Worm (Caenorhabditis elegans) whole organism, young adult: Measurements from ENCODE around the gene txt-19.
A peak's percentile ranks its signal among the peaks of the same experiment; 100 is the strongest.
"Not testable (repeated sequence)": the region's sequence is repeated elsewhere in the genome, so short reads cannot be mapped to it uniquely, and the experiment has no call there.

Source experiments
- C06A6.2 ChIP-seq: fragments of 200-800 bp; sonication (Bioruptor generic); conservative IDR thresholded peaks from 2 replicates; pipeline ENCODE4 v1.3.6; 2022; ENCODE audit warnings: missing genetic modification characterization, missing compliant biosample characterization
- D2030.7 ChIP-seq: fragments of 200-800 bp; sonication (Bioruptor generic); IDR thresholded peaks from 2 replicates; pipeline ENCODE4 v1.3.6; 2022; ENCODE audit warnings: missing genetic modification reagents, missing genetic modification characterization, missing compliant biosample characterization
- F22D6.2 ChIP-seq: sonication (generic microtip); optimal IDR thresholded peaks from 2 replicates; lab custom pipeline; 2016; ENCODE audit warnings: mild to moderate bottlenecking, missing genetic modification characterization, missing compliant biosample characterization
- F37B4.10 ChIP-seq: fragments of 200-800 bp; sonication (Bioruptor generic); IDR thresholded peaks from 2 replicates; pipeline ENCODE4 v1.3.6; 2022; ENCODE audit warnings: missing genetic modification characterization, missing compliant biosample characterization
- F39B2.1 ChIP-seq: fragments of 200-800 bp; sonication (Bioruptor generic); IDR thresholded peaks from 2 replicates; pipeline ENCODE4 v1.3.6; 2022; ENCODE audit warnings: missing genetic modification reagents, missing genetic modification characterization, missing compliant biosample characterization
- F57A8.1 ChIP-seq: fragments of 200-800 bp; sonication (Bioruptor generic); optimal IDR thresholded peaks from 2 replicates; lab custom pipeline; 2018; ENCODE audit warnings: mild to moderate bottlenecking, missing genetic modification characterization, moderate library complexity, missing compliant biosample characterization
- T26A5.8 ChIP-seq: sonication (generic microtip); optimal IDR thresholded peaks from 2 replicates; lab custom pipeline; 2016; ENCODE audit warnings: missing genetic modification characterization, missing compliant biosample characterization
- ama-1 ChIP-seq, 3 experiments: fragments of 150-350 bp in 1 of 3; sonication (generic microtip) in 2 of 3; optimal IDR thresholded peaks; 2 replicates each; lab custom pipeline; 2014 to 2018; ENCODE audit warnings: missing biosample characterization in 2 of 3, missing genetic modification characterization in 2 of 3, missing genetic modification reagents in 2 of 3
- atf-7 ChIP-seq: sonication (generic microtip); optimal IDR thresholded peaks from 2 replicates; lab custom pipeline; 2017; ENCODE audit warnings: mild to moderate bottlenecking, missing genetic modification characterization, missing compliant biosample characterization
- attf-5 ChIP-seq: fragments of 200-800 bp; sonication (Bioruptor generic); optimal IDR thresholded peaks from 2 replicates; lab custom pipeline; 2018; ENCODE audit warnings: mild to moderate bottlenecking, missing genetic modification characterization, missing compliant biosample characterization
- cebp-2 ChIP-seq: fragments of 200-800 bp; sonication (Bioruptor generic); IDR thresholded peaks from 2 replicates; pipeline ENCODE4 v1.3.6; 2022; ENCODE audit warnings: missing genetic modification characterization, missing compliant biosample characterization
- ceh-79 ChIP-seq: sonication (generic microtip); optimal IDR thresholded peaks from 2 replicates; lab custom pipeline; 2017; ENCODE audit warnings: mild to moderate bottlenecking, missing genetic modification characterization, missing compliant biosample characterization
- ets-4 ChIP-seq: fragments of 200-800 bp; sonication (Bioruptor generic); optimal IDR thresholded peaks from 2 replicates; lab custom pipeline; 2018; ENCODE audit warnings: mild to moderate bottlenecking, missing genetic modification characterization, missing compliant biosample characterization
- him-1 ChIP-seq: sonication (generic microtip); optimal IDR thresholded peaks from 2 replicates; lab custom pipeline; 2016; ENCODE audit warnings: missing genotype, missing genetic modification reagents, missing genetic modification characterization, missing compliant biosample characterization
- hmg-20 ChIP-seq: fragments of 200-800 bp; sonication (Bioruptor generic); IDR thresholded peaks from 2 replicates; pipeline ENCODE4 v1.3.6; 2022; ENCODE audit warnings: missing genetic modification reagents, missing genetic modification characterization, missing compliant biosample characterization
- hrde-1 ChIP-seq: sonication (generic microtip); optimal IDR thresholded peaks from 2 replicates; lab custom pipeline; 2016; ENCODE audit warnings: missing genetic modification characterization, mild to moderate bottlenecking, missing compliant biosample characterization, moderate library complexity, missing genotype, missing genetic modification reagents, borderline replicate concordance
- lag-1 ChIP-seq: fragments of 200-800 bp; sonication (Bioruptor generic); IDR thresholded peaks from 2 replicates; pipeline ENCODE4 v1.3.6; 2022; ENCODE audit warnings: missing genetic modification reagents, missing genetic modification characterization, missing compliant biosample characterization
- let-526 ChIP-seq: fragments of 200-800 bp; sonication (Bioruptor generic); IDR thresholded peaks from 2 replicates; pipeline ENCODE4 v1.3.6; 2022; ENCODE audit warnings: missing genetic modification reagents, missing genetic modification characterization, missing compliant biosample characterization
- lsl-1 ChIP-seq: fragments of 200-800 bp; sonication (Bioruptor generic); optimal IDR thresholded peaks from 2 replicates; lab custom pipeline; 2018; ENCODE audit warnings: mild to moderate bottlenecking, missing genetic modification characterization, moderate library complexity, missing compliant biosample characterization
- lsy-27 ChIP-seq: sonication (generic microtip); optimal IDR thresholded peaks from 2 replicates; lab custom pipeline; 2017; ENCODE audit warnings: missing genetic modification characterization, mild to moderate bottlenecking, missing compliant biosample characterization, antibody characterized with exemption, missing genotype, borderline replicate concordance; ENCODE audit not compliant: insufficient read depth
- madf-3 ChIP-seq: fragments of 200-800 bp; sonication (Bioruptor generic); IDR thresholded peaks from 2 replicates; pipeline ENCODE4 v1.3.6; 2022; ENCODE audit warnings: missing genetic modification reagents, missing genetic modification characterization, missing compliant biosample characterization
- madf-8 ChIP-seq: fragments of 200-800 bp; sonication (Bioruptor generic); conservative IDR thresholded peaks from 2 replicates; pipeline ENCODE4 v1.3.6; 2022; ENCODE audit warnings: missing genetic modification reagents, missing genetic modification characterization, missing compliant biosample characterization
- mxl-1 ChIP-seq: sonication (generic microtip); optimal IDR thresholded peaks from 2 replicates; lab custom pipeline; 2016; ENCODE audit warnings: missing genetic modification characterization, missing compliant biosample characterization
- nfya-1 ChIP-seq: sonication (generic microtip); optimal IDR thresholded peaks from 2 replicates; lab custom pipeline; 2017; ENCODE audit warnings: antibody characterized with exemption, missing compliant biosample characterization, missing genetic modification characterization, borderline replicate concordance; ENCODE audit not compliant: insufficient read depth
- nfya-2 ChIP-seq: fragments of 200-800 bp; sonication (Bioruptor generic); IDR thresholded peaks from 2 replicates; pipeline ENCODE4 v1.3.6; 2022; ENCODE audit warnings: missing genetic modification reagents, missing genetic modification characterization, missing compliant biosample characterization
- nhr-27 ChIP-seq: fragments of 200-800 bp; sonication (Bioruptor generic); optimal IDR thresholded peaks from 2 replicates; lab custom pipeline; 2018; ENCODE audit warnings: mild to moderate bottlenecking, missing genetic modification characterization, moderate library complexity, missing compliant biosample characterization
- nhr-80 ChIP-seq: sonication (generic microtip); optimal IDR thresholded peaks from 2 replicates; lab custom pipeline; 2016; ENCODE audit warnings: missing genetic modification characterization, missing compliant biosample characterization
- nhr-90 ChIP-seq: sonication (generic microtip); optimal IDR thresholded peaks from 2 replicates; lab custom pipeline; 2016; ENCODE audit warnings: missing genotype, mild to moderate bottlenecking, missing genetic modification characterization, missing compliant biosample characterization
- pbrm-1 ChIP-seq: fragments of 200-800 bp; sonication (Bioruptor generic); IDR thresholded peaks from 2 replicates; pipeline ENCODE4 v1.3.6; 2022; ENCODE audit warnings: missing genetic modification reagents, missing genetic modification characterization, missing compliant biosample characterization
- repo-1 ChIP-seq: sonication (generic microtip); optimal IDR thresholded peaks from 2 replicates; lab custom pipeline; 2017; ENCODE audit warnings: mild to moderate bottlenecking, missing genetic modification characterization, missing compliant biosample characterization
- sdz-38 ChIP-seq: sonication (generic microtip); optimal IDR thresholded peaks from 2 replicates; lab custom pipeline; 2016; ENCODE audit warnings: missing genotype, missing genetic modification characterization, missing compliant biosample characterization
- snpc-1.3 ChIP-seq: sonication (generic microtip); optimal IDR thresholded peaks from 2 replicates; lab custom pipeline; 2017; ENCODE audit warnings: missing genetic modification characterization, mild to moderate bottlenecking, missing compliant biosample characterization, antibody characterized with exemption, moderate library complexity, missing genotype, missing genetic modification reagents; ENCODE audit not compliant: insufficient read depth
- snpc-4 ChIP-seq, 5 experiments: fragments of 150-350 bp in 1 of 5; sonication (generic microtip) in 4 of 5; optimal IDR thresholded peaks; 2 replicates each; lab custom pipeline; 2014 to 2018; ENCODE audit warnings: missing genetic modification characterization in 5 of 5, missing biosample characterization in 3 of 5, antibody characterized with exemption in 2 of 5, mild to moderate bottlenecking in 2 of 5, missing compliant biosample characterization in 2 of 5, missing genotype in 2 of 5, moderate library complexity in 2 of 5, missing genetic modification reagents in 1 of 5
- sptf-2 ChIP-seq: fragments of 200-800 bp; sonication (Bioruptor generic); optimal IDR thresholded peaks from 2 replicates; lab custom pipeline; 2018; ENCODE audit warnings: mild to moderate bottlenecking, missing genetic modification characterization, missing compliant biosample characterization
- tbp1 ChIP-seq: fragments of 200-800 bp; sonication (Bioruptor generic); optimal IDR thresholded peaks from 2 replicates; lab custom pipeline; 2018; ENCODE audit warnings: mild to moderate bottlenecking, missing genetic modification characterization, missing compliant biosample characterization
- tbx-9 ChIP-seq: sonication (generic microtip); optimal IDR thresholded peaks from 2 replicates; lab custom pipeline; 2016; ENCODE audit warnings: borderline replicate concordance, missing genetic modification characterization, inconsistent platforms, missing compliant biosample characterization
- unc-62 ChIP-seq: fragments of 150-350 bp; optimal IDR thresholded peaks from 2 replicates; lab custom pipeline; 2014; ENCODE audit warnings: missing biosample characterization, missing genetic modification reagents, missing genetic modification characterization
- ztf-6 ChIP-seq: fragments of 200-800 bp; sonication (Bioruptor generic); IDR thresholded peaks from 2 replicates; pipeline ENCODE4 v1.3.6; 2022; ENCODE audit warnings: missing genetic modification reagents, missing genetic modification characterization, missing compliant biosample characterization

txt-19 gene

ce11 chrIV:12870315-12870714 is 24.6 kb downstream of the txt-19 start:
- TF ChIP-seq atf-7 (tag; lab: Kevin White, UChicago) (no peak), snpc-1.3 (tag; lab: Kevin White, UChicago) (no peak), F39B2.1 (no peak), madf-3 (GFP tag; lab: Robert Waterston, UW) (no peak), sdz-38 (tag; lab: Kevin White, UChicago) (no peak), pbrm-1 (GFP tag; lab: Robert Waterston, UW) (no peak), nhr-90 (tag; lab: Kevin White, UChicago) (no peak), hrde-1 (no peak), unc-62 (GFP tag; lab: Kevin White, UChicago) (no peak), ceh-79 (no peak), T26A5.8 (tag; lab: Kevin White, UChicago) (no peak), tbx-9 (tag; lab: Kevin White, UChicago) (no peak), ets-4 (GFP tag; lab: Kevin White, UChicago) (no peak), hmg-20 (GFP tag; lab: Robert Waterston, UW) (no peak), sptf-2 (GFP tag; lab: Kevin White, UChicago) (no peak)

- TF ChIP-seq let-526 (no peak), nhr-27 (no peak), F39B2.1 (no peak), cebp-2 (GFP tag; lab: Robert Waterston, UW) (no peak), tbp1 (GFP tag; lab: Kevin White, UChicago) (no peak), hmg-20 (GFP tag; lab: Robert Waterston, UW) (no peak)
These were observed 25.8 kb downstream of the txt-19 start, which contains the start of gene clec-187 for ce11 chrIV:12871445-12871947. Gene clec-187 (minus strand): TSS chrIV:12871495.

- not testable (repeated sequence) for TF ChIP-seq lsl-1 (GFP tag; lab: Kevin White, UChicago); nfya-2; C06A6.2 (GFP tag; lab: Robert Waterston, UW)
These were observed 29.6 kb downstream of the txt-19 start, which contains the start of gene ZK896.1 for ce11 chrIV:12875260-12875659. Gene ZK896.1 (minus strand): TSS chrIV:12875360.

- TF ChIP-seq madf-8 = no peak
- peak; percentile 52 for TF ChIP-seq nhr-80 (tag; lab: Kevin White, UChicago)
These were observed 30.9 kb downstream of the txt-19 start for ce11 chrIV:12876558-12876957.

ce11 chrIV:12879557-12879956 is 33.9 kb downstream of the txt-19 start, which contains the start of gene ZK896.5:
Gene ZK896.5 (minus strand): TSS chrIV:12879645.
- TF ChIP-seq pbrm-1 (GFP tag; lab: Robert Waterston, UW) (no peak), attf-5 (GFP tag; lab: Kevin White, UChicago) (no peak), snpc-4 (GFP tag; optimal IDR thresholded peaks at IDR 0.05; lab: Kevin White, UChicago) (no peak), snpc-4 (tag; optimal IDR thresholded peaks at IDR 0.05; lab: Kevin White, UChicago) (no peak), nhr-80 (tag; lab: Kevin White, UChicago) (peak; percentile 42), him-1 (tag; lab: Kevin White, UChicago) (no peak)

- TF ChIP-seq him-1 (tag; lab: Kevin White, UChicago) = no peak
- TF ChIP-seq F39B2.1 = no peak
- TF ChIP-seq mxl-1 (tag; lab: Kevin White, UChicago) = no peak
- TF ChIP-seq ama-1 (optimal IDR thresholded peaks at IDR 0.05; lab: Kevin White, UChicago) = no peak
- TF ChIP-seq ama-1 (GFP tag; optimal IDR thresholded peaks at IDR 0.05; lab: Kevin White, UChicago) = no peak
- TF ChIP-seq ztf-6 (GFP tag; lab: Robert Waterston, UW) = no peak
- no peak for TF ChIP-seq madf-8
- TF ChIP-seq repo-1 (tag; lab: Kevin White, UChicago) = no peak
- TF ChIP-seq nfya-1 (tag; lab: Kevin White, UChicago) = no peak
- TF ChIP-seq lag-1 = no peak
- TF ChIP-seq D2030.7 = no peak
- no peak for TF ChIP-seq snpc-1.3 (tag; lab: Kevin White, UChicago)
- no peak for TF ChIP-seq F22D6.2
- TF ChIP-seq F57A8.1 (GFP tag; lab: Kevin White, UChicago) = no peak
- no peak for TF ChIP-seq lsy-27 (tag; lab: Kevin White, UChicago)
- TF ChIP-seq F37B4.10 (GFP tag; lab: Robert Waterston, UW) = no peak
These were observed 37.5 kb downstream of the txt-19 start, which contains the start of gene ZK896.4 for ce11 chrIV:12883190-12883589. Gene ZK896.4 (minus strand): TSS chrIV:12883290.
